Worm (Caenorhabditis elegans) whole organism, young adult: ENCODE data around the gene Y45G5AM.5.

Experiments used
- B0261.1 ChIP-seq: sonication (generic microtip); optimal IDR thresholded peaks from 2 replicates; lab custom pipeline; 2016; ENCODE audit warnings: mild to moderate bottlenecking, missing genetic modification characterization, moderate library complexity, missing compliant biosample characterization
- F49E8.2 ChIP-seq: sonication (generic microtip); optimal IDR thresholded peaks from 3 replicates; lab custom pipeline; 2017; ENCODE audit warnings: missing genetic modification characterization, mild to moderate bottlenecking, missing compliant biosample characterization, antibody characterized with exemption, moderate library complexity; ENCODE audit not compliant: insufficient read depth
- F57C9.4 ChIP-seq: sonication (generic microtip); optimal IDR thresholded peaks from 2 replicates; lab custom pipeline; 2017; ENCODE audit warnings: mild to moderate bottlenecking, missing genetic modification characterization, missing compliant biosample characterization
- K11D2.4 ChIP-seq: fragments of 200-800 bp; sonication (Bioruptor generic); IDR thresholded peaks from 2 replicates; pipeline ENCODE4 v1.3.6; 2022; ENCODE audit warnings: missing genetic modification reagents, missing genetic modification characterization, missing compliant biosample characterization
- Y53G8AR.9 ChIP-seq: fragments of 200-800 bp; sonication (Bioruptor generic); conservative IDR thresholded peaks from 2 replicates; pipeline ENCODE4 v1.3.6; 2022; ENCODE audit warnings: missing genetic modification reagents, missing genetic modification characterization, missing compliant biosample characterization
- Y56A3A.18 ChIP-seq: fragments of 200-800 bp; sonication (Bioruptor generic); IDR thresholded peaks from 2 replicates; pipeline ENCODE4 v1.3.6; 2022; ENCODE audit warnings: missing genetic modification reagents, missing genetic modification characterization, missing compliant biosample characterization
- ZK185.1 ChIP-seq: sonication (generic microtip); optimal IDR thresholded peaks from 2 replicates; lab custom pipeline; 2016; ENCODE audit warnings: mild to moderate bottlenecking, missing genetic modification characterization, missing compliant biosample characterization; ENCODE audit not compliant: poor library complexity, severe bottlenecking
- aptf-2 ChIP-seq: fragments of 200-800 bp; sonication (Bioruptor generic); conservative IDR thresholded peaks from 2 replicates; pipeline ENCODE4 v1.3.6; 2022; ENCODE audit warnings: missing genetic modification reagents, missing genetic modification characterization, missing compliant biosample characterization
- attf-6 ChIP-seq: fragments of 200-800 bp; sonication (Bioruptor generic); IDR thresholded peaks from 2 replicates; pipeline ENCODE4 v1.3.6; 2022; ENCODE audit warnings: missing genetic modification reagents, missing genetic modification characterization, missing compliant biosample characterization
- ccch-3 ChIP-seq: fragments of 200-800 bp; sonication (Bioruptor generic); optimal IDR thresholded peaks from 2 replicates; lab custom pipeline; 2018; ENCODE audit warnings: mild to moderate bottlenecking, missing genetic modification characterization, missing compliant biosample characterization
- ceh-100 ChIP-seq: fragments of 200-800 bp; sonication (Bioruptor generic); IDR thresholded peaks from 2 replicates; pipeline ENCODE4 v1.3.6; 2022; ENCODE audit warnings: missing genetic modification reagents, missing genetic modification characterization, missing compliant biosample characterization
- ceh-58 ChIP-seq: fragments of 200-800 bp; sonication (Bioruptor generic); IDR thresholded peaks from 2 replicates; pipeline ENCODE4 v1.3.6; 2022; ENCODE audit warnings: missing genetic modification characterization, missing compliant biosample characterization
- chd-7 ChIP-seq: sonication (generic microtip); optimal IDR thresholded peaks from 2 replicates; lab custom pipeline; 2016; ENCODE audit warnings: mild to moderate bottlenecking, missing genetic modification characterization, moderate library complexity, missing compliant biosample characterization
- die-1 ChIP-seq: sonication (generic microtip); optimal IDR thresholded peaks from 2 replicates; lab custom pipeline; 2016; ENCODE audit warnings: missing genotype, mild to moderate bottlenecking, missing genetic modification characterization, missing compliant biosample characterization
- dox-1 ChIP-seq: fragments of 200-800 bp; sonication (Bioruptor generic); IDR thresholded peaks from 2 replicates; pipeline ENCODE4 v1.3.6; 2022; ENCODE audit warnings: missing genetic modification reagents, missing genetic modification characterization, missing compliant biosample characterization
- egrh-3 ChIP-seq: fragments of 200-800 bp; sonication (Bioruptor generic); IDR thresholded peaks from 2 replicates; pipeline ENCODE4 v1.3.6; 2022; ENCODE audit warnings: missing genetic modification reagents, missing genetic modification characterization, missing compliant biosample characterization
- ets-4 ChIP-seq: fragments of 200-800 bp; sonication (Bioruptor generic); optimal IDR thresholded peaks from 2 replicates; lab custom pipeline; 2018; ENCODE audit warnings: mild to moderate bottlenecking, missing genetic modification characterization, missing compliant biosample characterization
- fkh-3 ChIP-seq: sonication (generic microtip); optimal IDR thresholded peaks from 2 replicates; lab custom pipeline; 2016; ENCODE audit warnings: mild to moderate bottlenecking, missing genetic modification characterization, missing compliant biosample characterization
- gei-17 ChIP-seq: fragments of 200-800 bp; sonication (Bioruptor generic); optimal IDR thresholded peaks from 2 replicates; lab custom pipeline; 2018; ENCODE audit warnings: mild to moderate bottlenecking, missing genetic modification characterization, missing compliant biosample characterization
- hlh-26 ChIP-seq: fragments of 200-800 bp; sonication (Bioruptor generic); conservative IDR thresholded peaks from 2 replicates; pipeline ENCODE4 v1.3.6; 2022; ENCODE audit warnings: missing genetic modification reagents, missing genetic modification characterization, missing compliant biosample characterization
- hrde-1 ChIP-seq: sonication (generic microtip); optimal IDR thresholded peaks from 2 replicates; lab custom pipeline; 2016; ENCODE audit warnings: missing genetic modification characterization, mild to moderate bottlenecking, missing compliant biosample characterization, moderate library complexity, missing genotype, missing genetic modification reagents, borderline replicate concordance
- lag-1 ChIP-seq: fragments of 200-800 bp; sonication (Bioruptor generic); IDR thresholded peaks from 2 replicates; pipeline ENCODE4 v1.3.6; 2022; ENCODE audit warnings: missing genetic modification reagents, missing genetic modification characterization, missing compliant biosample characterization
- lin-40 ChIP-seq: sonication (generic microtip); optimal IDR thresholded peaks from 2 replicates; lab custom pipeline; 2016; ENCODE audit warnings: missing genetic modification characterization, mild to moderate bottlenecking, missing compliant biosample characterization, missing genotype, missing genetic modification reagents
- lin-54 ChIP-seq: fragments of 200-800 bp; sonication (Bioruptor generic); optimal IDR thresholded peaks from 2 replicates; lab custom pipeline; 2018; ENCODE audit warnings: mild to moderate bottlenecking, missing genetic modification characterization, missing compliant biosample characterization
- lir-1 ChIP-seq: fragments of 200-800 bp; sonication (Bioruptor generic); conservative IDR thresholded peaks from 2 replicates; pipeline ENCODE4 v1.3.6; 2022; ENCODE audit warnings: missing genetic modification reagents, missing genetic modification characterization, missing compliant biosample characterization
- lsl-1 ChIP-seq: fragments of 200-800 bp; sonication (Bioruptor generic); optimal IDR thresholded peaks from 2 replicates; lab custom pipeline; 2018; ENCODE audit warnings: mild to moderate bottlenecking, missing genetic modification characterization, moderate library complexity, missing compliant biosample characterization
- madf-8 ChIP-seq: fragments of 200-800 bp; sonication (Bioruptor generic); conservative IDR thresholded peaks from 2 replicates; pipeline ENCODE4 v1.3.6; 2022; ENCODE audit warnings: missing genetic modification reagents, missing genetic modification characterization, missing compliant biosample characterization
- mes-4 ChIP-seq: sonication (generic microtip); optimal IDR thresholded peaks from 2 replicates; lab custom pipeline; 2016; ENCODE audit warnings: missing genotype, missing genetic modification characterization, missing compliant biosample characterization
- mxl-1 ChIP-seq: sonication (generic microtip); optimal IDR thresholded peaks from 2 replicates; lab custom pipeline; 2016; ENCODE audit warnings: missing genetic modification characterization, missing compliant biosample characterization
- nfya-2 ChIP-seq: fragments of 200-800 bp; sonication (Bioruptor generic); IDR thresholded peaks from 2 replicates; pipeline ENCODE4 v1.3.6; 2022; ENCODE audit warnings: missing genetic modification reagents, missing genetic modification characterization, missing compliant biosample characterization
- nfyb-1 ChIP-seq: fragments of 200-800 bp; sonication (Bioruptor generic); IDR thresholded peaks from 2 replicates; pipeline ENCODE4 v1.3.6; 2022; ENCODE audit warnings: missing genetic modification reagents, missing genetic modification characterization, missing compliant biosample characterization
- nhr-80 ChIP-seq: sonication (generic microtip); optimal IDR thresholded peaks from 2 replicates; lab custom pipeline; 2016; ENCODE audit warnings: missing genetic modification characterization, missing compliant biosample characterization
- pbrm-1 ChIP-seq: fragments of 200-800 bp; sonication (Bioruptor generic); IDR thresholded peaks from 2 replicates; pipeline ENCODE4 v1.3.6; 2022; ENCODE audit warnings: missing genetic modification reagents, missing genetic modification characterization, missing compliant biosample characterization
- pha-4 ChIP-seq: fragments of 150-350 bp; sonication (generic microtip); optimal IDR thresholded peaks from 2 replicates; lab custom pipeline; 2014; ENCODE audit warnings: missing biosample characterization, missing genetic modification reagents, missing genetic modification characterization
- rec-8 ChIP-seq, 2 experiments: sonication (generic microtip); optimal IDR thresholded peaks; 2 replicates each; lab custom pipeline; 2016; ENCODE audit warnings: mild to moderate bottlenecking in 2 of 2, missing genetic modification characterization in 2 of 2, missing genetic modification reagents in 2 of 2, missing genotype in 2 of 2, missing biosample characterization in 1 of 2, missing compliant biosample characterization in 1 of 2, moderate library complexity in 1 of 2
- sdz-38 ChIP-seq: sonication (generic microtip); optimal IDR thresholded peaks from 2 replicates; lab custom pipeline; 2016; ENCODE audit warnings: missing genotype, missing genetic modification characterization, missing compliant biosample characterization
- snpc-3.4 ChIP-seq: sonication (generic microtip); optimal IDR thresholded peaks from 2 replicates; lab custom pipeline; 2017; ENCODE audit warnings: missing genetic modification characterization, mild to moderate bottlenecking, missing compliant biosample characterization, antibody characterized with exemption, moderate library complexity, missing genotype, missing genetic modification reagents
- snpc-4 ChIP-seq, 5 experiments: fragments of 150-350 bp in 1 of 5; sonication (generic microtip) in 4 of 5; optimal IDR thresholded peaks; 2 replicates each; lab custom pipeline; 2014 to 2018; ENCODE audit warnings: missing genetic modification characterization in 5 of 5, missing biosample characterization in 3 of 5, antibody characterized with exemption in 2 of 5, mild to moderate bottlenecking in 2 of 5, missing compliant biosample characterization in 2 of 5, missing genotype in 2 of 5, moderate library complexity in 2 of 5, missing genetic modification reagents in 1 of 5
- tbp1 ChIP-seq: fragments of 200-800 bp; sonication (Bioruptor generic); optimal IDR thresholded peaks from 2 replicates; lab custom pipeline; 2018; ENCODE audit warnings: mild to moderate bottlenecking, missing genetic modification characterization, missing compliant biosample characterization
- unc-130 ChIP-seq: sonication (generic microtip); optimal IDR thresholded peaks from 2 replicates; lab custom pipeline; 2016; ENCODE audit warnings: missing genetic modification reagents, missing genetic modification characterization, missing compliant biosample characterization
- zfh-2 ChIP-seq: fragments of 200-800 bp; sonication (Bioruptor generic); conservative IDR thresholded peaks from 2 replicates; pipeline ENCODE4 v1.3.6; 2022; ENCODE audit warnings: missing genetic modification reagents, missing genetic modification characterization, missing compliant biosample characterization
- ztf-22 ChIP-seq: fragments of 200-800 bp; sonication (Bioruptor generic); optimal IDR thresholded peaks from 2 replicates; lab custom pipeline; 2018; ENCODE audit warnings: mild to moderate bottlenecking, missing genetic modification characterization, moderate library complexity, missing compliant biosample characterization

The Y45G5AM.5 gene

ce11 chrV:4134728-4135127 lies 25.5 kb upstream of the Y45G5AM.5 start, which contains the start of gene lgc-1:
TSS of gene lgc-1 (plus strand) at chrV:4135028.
- no peak for TF ChIP-seq dox-1 (GFP tag; lab: Robert Waterston, UW)
- no peak for TF ChIP-seq chd-7 (tag; lab: Kevin White, UChicago)
- TF ChIP-seq Y56A3A.18 = no peak
- TF ChIP-seq madf-8 = no peak
- TF ChIP-seq snpc-3.4 (tag; lab: Kevin White, UChicago) = no peak
- TF ChIP-seq ccch-3 (GFP tag; lab: Kevin White, UChicago) = no peak
- TF ChIP-seq mxl-1 (tag; lab: Kevin White, UChicago) = no peak
- TF ChIP-seq F49E8.2 (tag; lab: Kevin White, UChicago) = no peak
- TF ChIP-seq sdz-38 (tag; lab: Kevin White, UChicago) = no peak
- no peak for TF ChIP-seq lir-1 (GFP tag; lab: Robert Waterston, UW)
- no peak for TF ChIP-seq mes-4 (tag; lab: Kevin White, UChicago)
- no peak for TF ChIP-seq pha-4 (tag; lab: Kevin White, UChicago)
- no peak for TF ChIP-seq gei-17 (GFP tag; lab: Kevin White, UChicago)
- no peak for TF ChIP-seq attf-6 (GFP tag; lab: Robert Waterston, UW)
- TF ChIP-seq ztf-22 (GFP tag; lab: Kevin White, UChicago) = no peak
- TF ChIP-seq rec-8 (tag; optimal IDR thresholded peaks at IDR 0.05; lab: Kevin White, UChicago) = no peak

ce11 chrV:4138688-4139087 lies 21.5 kb upstream of the Y45G5AM.5 start, which contains the start of gene lgc-29:
TSS of gene lgc-29 (plus strand) at chrV:4138988.
- no peak for TF ChIP-seq hrde-1 (tag; lab: Kevin White, UChicago)
- no peak for TF ChIP-seq lin-40
- TF ChIP-seq fkh-3 (tag; lab: Kevin White, UChicago) = no peak
- no peak for TF ChIP-seq B0261.1 (tag; lab: Kevin White, UChicago)
- no peak for TF ChIP-seq pbrm-1 (GFP tag; lab: Robert Waterston, UW)
- no peak for TF ChIP-seq Y56A3A.18
- no peak for TF ChIP-seq F57C9.4 (tag; lab: Kevin White, UChicago)
- TF ChIP-seq pha-4 (tag; lab: Kevin White, UChicago) = no peak
- TF ChIP-seq gei-17 (GFP tag; lab: Kevin White, UChicago) = no peak
- no peak for TF ChIP-seq lag-1
- TF ChIP-seq lsl-1 (GFP tag; lab: Kevin White, UChicago) = no peak
- no peak for TF ChIP-seq ZK185.1

- TF ChIP-seq mes-4 (tag; lab: Kevin White, UChicago) (no peak), nfya-2 (GFP tag; lab: Robert Waterston, UW) (no peak), ZK185.1 (no peak), snpc-4 (GFP tag; optimal IDR thresholded peaks at IDR 0.05; lab: Kevin White, UChicago) (no peak), snpc-4 (tag; optimal IDR thresholded peaks at IDR 0.05; lab: Kevin White, UChicago) (peak in 3 of 4 experiments; percentile 7 to 37 (median 23)), zfh-2 (GFP tag; lab: Robert Waterston, UW) (no peak; the same call in 1 of the 2 replicates), tbp1 (GFP tag; lab: Kevin White, UChicago) (peak; percentile 23), aptf-2 (GFP tag; lab: Robert Waterston, UW) (no peak), ceh-58 (no peak), rec-8 (tag; optimal IDR thresholded peaks at IDR 0.05; lab: Kevin White, UChicago) (no peak), pbrm-1 (GFP tag; lab: Robert Waterston, UW) (0 out of 2 replicates have a peak, but pooled peaks have one; percentile 31), egrh-3 (no peak), die-1 (tag; lab: Kevin White, UChicago) (no peak), ztf-22 (GFP tag; lab: Kevin White, UChicago) (no peak), nfyb-1 (0 out of 2 replicates have a peak, but pooled peaks have one; percentile 24), lin-40 (peak; percentile 78), madf-8 (no peak; the same call in 1 of the 2 replicates), chd-7 (tag; lab: Kevin White, UChicago) (no peak), hlh-26 (no peak), Y53G8AR.9 (no peak), ets-4 (GFP tag; lab: Kevin White, UChicago) (no peak), unc-130 (GFP tag; lab: Kevin White, UChicago) (no peak), lin-54 (peak; percentile 44), K11D2.4 (GFP tag; lab: Robert Waterston, UW) (peak; percentile 52; the same call in 1 of the 2 replicates), nhr-80 (tag; lab: Kevin White, UChicago) (peak; percentile 71), ceh-100 (GFP tag; lab: Robert Waterston, UW) (no peak), gei-17 (GFP tag; lab: Kevin White, UChicago) (no peak)
These were observed 17.2 kb upstream of the Y45G5AM.5 start for ce11 chrV:4143034-4143433.
